Worm (Caenorhabditis elegans): ENCODE data around the gene R10E8.1.

- TF ChIP-seq ceh-16 (tag; optimal IDR thresholded peaks at IDR 0.05) (no peak), mdl-1 (tag; optimal IDR thresholded peaks at IDR 0.05) (no peak)
Measured at ce11 chrV:18198421-18198820, 53.8 kb downstream of the R10E8.1 start, which contains the start of gene F16H6.4.
